Worm (Caenorhabditis elegans) whole organism, young adult: ENCODE results near the gene R08A2.2.

Experiments used
- ama-1 ChIP-seq, 3 experiments: fragments of 150-350 bp in 1 of 3; sonication (generic microtip) in 2 of 3; optimal IDR thresholded peaks; 2 replicates each; lab custom pipeline; 2014 to 2018; ENCODE audit warnings: missing biosample characterization in 2 of 3, missing genetic modification characterization in 2 of 3, missing genetic modification reagents in 2 of 3
- hlh-26 ChIP-seq: fragments of 200-800 bp; sonication (Bioruptor generic); conservative IDR thresholded peaks from 2 replicates; pipeline ENCODE4 v1.3.6; 2022; ENCODE audit warnings: missing genetic modification reagents, missing genetic modification characterization, missing compliant biosample characterization

ce11 chrV:14719491-14719890 is 4.0 kb upstream of the R08A2.2 start, which contains the start of gene R08A2.1:
- TF ChIP-seq ama-1 (optimal IDR thresholded peaks at IDR 0.05; lab: Kevin White, UChicago), result no peak
- no peak for TF ChIP-seq ama-1 (GFP tag; optimal IDR thresholded peaks at IDR 0.05; lab: Kevin White, UChicago)
- TF ChIP-seq hlh-26 (GFP tag; lab: Robert Waterston, UW), result no peak
